Worm (Caenorhabditis elegans): ENCODE data around the gene srd-67.

The srd-67 gene

DNA sequence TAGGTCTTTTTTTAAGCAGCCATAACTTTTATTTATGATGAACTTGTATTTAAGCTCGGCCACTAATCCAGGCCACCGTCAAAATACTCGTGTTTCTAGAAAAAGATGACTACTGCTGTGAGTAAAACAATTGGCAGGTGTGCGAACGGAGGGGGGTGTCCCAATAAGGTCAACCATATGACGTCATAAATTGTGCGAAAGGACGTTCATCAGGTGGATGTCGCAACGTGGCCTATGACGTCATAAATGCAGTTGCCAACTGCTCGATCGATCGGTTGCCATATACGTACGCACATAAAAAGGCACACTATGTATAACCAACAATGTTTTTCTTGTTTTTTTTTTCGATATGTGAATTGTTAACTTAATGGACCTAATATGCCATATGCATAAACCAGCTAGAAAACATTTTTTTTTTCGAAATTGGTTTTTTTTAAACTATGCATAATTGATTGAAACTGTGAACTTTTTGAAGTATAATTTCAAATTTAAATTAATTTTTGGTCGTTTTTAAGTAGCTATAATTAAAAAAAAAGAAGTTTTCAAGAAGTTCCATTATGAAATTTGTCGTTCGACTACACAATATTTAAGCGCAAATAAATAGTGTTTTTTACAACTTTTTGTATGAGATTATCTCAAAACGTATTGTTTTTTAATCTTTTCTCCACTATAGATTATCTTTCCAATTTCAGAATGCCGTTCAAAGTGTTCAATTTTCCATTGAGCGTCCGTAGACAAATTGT is 11.3 kb downstream of the srd-67 start, which contains the start of gene C39B5.2:
Gene C39B5.2 (plus strand): TSS at position 693 of the 743 bp plus-strand sequence.
- no peak for TF ChIP-seq snpc-3.4 (tag; optimal IDR thresholded peaks at IDR 0.05)
- no peak for TF ChIP-seq tbx-9 (tag; optimal IDR thresholded peaks at IDR 0.05; ENCODE audit: borderline replicate concordance)
- TF ChIP-seq atf-7 (tag; optimal IDR thresholded peaks at IDR 0.05) = peak; percentile 28
- no peak for TF ChIP-seq B0261.1 (tag; optimal IDR thresholded peaks at IDR 0.05)
- TF ChIP-seq hlh-26 (GFP tag; conservative IDR thresholded peaks at IDR 0.05) = no peak
- TF ChIP-seq dox-1 (GFP tag; IDR thresholded peaks at IDR 0.05) = no peak

DNA sequence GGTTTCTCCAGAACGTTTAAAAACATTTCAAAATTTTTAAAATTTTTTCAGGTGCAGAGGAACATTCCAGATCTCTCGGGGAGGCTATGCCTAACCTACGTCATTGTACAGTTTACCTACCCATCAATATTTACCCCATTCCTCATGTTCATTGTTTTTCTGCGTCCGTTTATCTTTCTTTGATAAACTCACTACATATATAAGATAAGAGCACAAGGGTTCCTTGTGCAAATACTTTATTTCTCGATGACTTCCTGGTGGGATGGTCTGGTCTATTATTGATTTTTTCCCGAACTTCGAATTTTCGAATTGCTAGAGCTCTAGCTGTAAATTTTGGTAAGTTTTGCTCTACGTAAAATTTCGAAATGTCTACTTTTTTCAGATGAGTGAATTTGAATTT is 12.2 kb downstream of the srd-67 start:
- TF ChIP-seq hrde-1 (tag; optimal IDR thresholded peaks at IDR 0.05; ENCODE audit: borderline replicate concordance) (no peak), die-1 (tag; optimal IDR thresholded peaks at IDR 0.05) (no peak)

DNA sequence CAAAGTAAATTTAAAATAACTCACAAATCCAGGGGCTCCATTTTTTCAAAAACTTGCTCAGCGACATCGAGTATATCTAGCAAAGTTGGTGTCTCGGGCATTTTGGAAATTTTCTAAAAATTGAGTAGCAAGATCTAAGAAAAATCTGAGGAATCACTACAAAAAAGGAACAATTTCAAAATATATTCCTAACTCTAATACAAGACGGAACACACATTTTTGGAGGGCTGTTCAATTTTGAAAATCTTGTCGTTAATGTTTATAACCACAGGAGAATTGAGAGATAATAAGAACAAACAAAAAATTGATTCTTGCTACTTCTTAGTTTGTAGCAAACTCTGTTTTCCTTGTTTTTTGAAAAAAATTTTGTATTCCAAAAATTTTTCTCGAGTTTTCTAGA is 13.3 kb downstream of the srd-67 start, which contains the start of gene fbxa-47:
Gene fbxa-47 (minus strand): TSS at position 101 of the 400 bp plus-strand sequence.
- TF ChIP-seq B0261.1 (tag; optimal IDR thresholded peaks at IDR 0.05) = no peak
- TF ChIP-seq Y56A3A.18 (GFP tag; IDR thresholded peaks at IDR 0.05) = no peak
- TF ChIP-seq ztf-18 (tag; optimal IDR thresholded peaks at IDR 0.05) = no peak
- TF ChIP-seq F52B5.7 (tag; optimal IDR thresholded peaks at IDR 0.05) = no peak
- TF ChIP-seq akir-1 (GFP tag; optimal IDR thresholded peaks at IDR 0.05) = no peak
- no peak for TF ChIP-seq nhr-27 (tag; optimal IDR thresholded peaks at IDR 0.05)
- no peak for TF ChIP-seq zfh-2 (GFP tag; conservative IDR thresholded peaks at IDR 0.05)
- no peak for TF ChIP-seq mcd-1 (GFP tag; IDR thresholded peaks at IDR 0.05)
- TF ChIP-seq pbrm-1 (GFP tag; IDR thresholded peaks at IDR 0.05) = no peak
- no peak for TF ChIP-seq fkh-3 (tag; optimal IDR thresholded peaks at IDR 0.05)
- no peak for TF ChIP-seq B0336.3 (GFP tag; IDR thresholded peaks at IDR 0.05)
- no peak for TF ChIP-seq F39B2.1 (GFP tag; IDR thresholded peaks at IDR 0.05)
- TF ChIP-seq lin-35 (GFP tag; optimal IDR thresholded peaks at IDR 0.05) = no peak
- no peak for TF ChIP-seq ceh-40 (GFP tag; IDR thresholded peaks at IDR 0.05)
- TF ChIP-seq hmg-20 (GFP tag; IDR thresholded peaks at IDR 0.05) = no peak

DNA sequence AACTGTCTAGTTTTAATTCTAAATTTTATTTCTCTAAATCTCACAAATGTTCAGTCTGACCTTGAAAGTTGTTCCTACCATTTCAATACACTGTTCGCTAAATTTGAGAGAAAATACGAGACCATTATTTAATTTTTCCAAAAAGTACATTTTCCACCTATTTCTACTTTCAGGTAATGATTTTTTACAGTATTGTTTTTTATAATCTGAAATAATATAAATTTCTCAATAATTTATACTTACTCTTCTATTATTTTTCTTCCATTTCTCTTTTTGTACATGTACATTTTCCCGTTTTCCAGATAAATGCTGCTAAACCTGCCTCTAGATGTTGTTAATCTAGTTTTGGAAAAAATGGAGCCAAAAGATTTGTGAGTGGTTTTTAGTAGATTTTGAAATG is 18.2 kb downstream of the srd-67 start, which contains the start of gene fbxa-62:
Gene fbxa-62 (plus strand): TSS at position 301 of the 400 bp plus-strand sequence.
- TF ChIP-seq xnd-1 (tag; optimal IDR thresholded peaks at IDR 0.05) = no peak
- no peak for TF ChIP-seq ccch-3 (GFP tag; optimal IDR thresholded peaks at IDR 0.05)
- TF ChIP-seq ZK185.1 (tag; optimal IDR thresholded peaks at IDR 0.05; ENCODE audit: poor library complexity, severe bottlenecking) = no peak
- TF ChIP-seq F37B4.10 (GFP tag; IDR thresholded peaks at IDR 0.05) = no peak
- TF ChIP-seq hmg-20 (GFP tag; IDR thresholded peaks at IDR 0.05) = no peak
- TF ChIP-seq ekl-4 (GFP tag; IDR thresholded peaks at IDR 0.05) = no peak
- no peak for TF ChIP-seq lag-1 (GFP tag; IDR thresholded peaks at IDR 0.05)
- no peak for TF ChIP-seq F23B12.7 (tag; optimal IDR thresholded peaks at IDR 0.05; ENCODE audit: insufficient read depth)
- no peak for TF ChIP-seq hlh-26 (GFP tag; conservative IDR thresholded peaks at IDR 0.05)
- TF ChIP-seq chd-7 (tag; optimal IDR thresholded peaks at IDR 0.05) = no peak
- TF ChIP-seq nhr-90 (tag; optimal IDR thresholded peaks at IDR 0.05) = no peak

DNA sequence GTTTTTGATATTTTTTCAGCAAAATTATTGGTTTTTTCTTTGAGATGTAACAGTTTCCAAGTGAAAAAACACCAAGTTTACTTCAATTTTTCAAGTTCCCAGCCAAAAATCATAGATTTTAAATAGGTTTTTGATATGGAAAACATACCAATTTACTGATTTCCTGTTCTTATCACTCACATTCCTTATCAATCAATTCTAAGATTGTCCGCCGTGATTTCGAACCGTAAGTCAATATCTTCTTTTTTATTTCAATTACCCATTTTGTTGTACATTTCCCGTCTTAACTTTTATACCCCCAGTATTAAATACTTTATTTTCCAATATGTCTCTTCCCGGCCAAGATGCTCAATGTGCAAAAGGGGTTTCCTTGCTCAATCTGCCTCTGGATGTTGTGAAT is 21.1 kb downstream of the srd-67 start, which contains the start of gene fbxa-38:
Gene fbxa-38 (plus strand): TSS at position 195 of the 400 bp plus-strand sequence.
- no peak for TF ChIP-seq egl-44 (GFP tag; IDR thresholded peaks at IDR 0.05)
- TF ChIP-seq lag-1 (GFP tag; IDR thresholded peaks at IDR 0.05) = no peak
- TF ChIP-seq hlh-12 (tag; optimal IDR thresholded peaks at IDR 0.05) = no peak
- no peak for TF ChIP-seq Y67H2A.10 (GFP tag; conservative IDR thresholded peaks at IDR 0.05)
- no peak for TF ChIP-seq nhr-179 (tag; optimal IDR thresholded peaks at IDR 0.05)
- TF ChIP-seq mxl-1 (tag; optimal IDR thresholded peaks at IDR 0.05) = no peak
- no peak for TF ChIP-seq tbp1 (GFP tag; optimal IDR thresholded peaks at IDR 0.05)
- TF ChIP-seq zim-3 (tag; optimal IDR thresholded peaks at IDR 0.05) = no peak
- no peak for TF ChIP-seq mes-4 (tag; optimal IDR thresholded peaks at IDR 0.05)
- no peak for TF ChIP-seq F37B4.10 (GFP tag; IDR thresholded peaks at IDR 0.05)
- TF ChIP-seq pha-4 (tag; optimal IDR thresholded peaks at IDR 0.05) = no peak

Data from whole organism, young adult.